Worm (Caenorhabditis elegans): ENCODE measurements around the gene unc-25.

ce11 chrIII:12917852-12918251, 24.6 kb upstream of the unc-25 start:
- TF ChIP-seq nhr-237 (tag; optimal IDR thresholded peaks at IDR 0.05) (no peak), elt-3 (tag; optimal IDR thresholded peaks at IDR 0.05) (no peak), ztf-4 (tag; optimal IDR thresholded peaks at IDR 0.05) (no peak), nhr-11 (tag; optimal IDR thresholded peaks at IDR 0.05) (no peak)
